Fruit fly (Drosophila melanogaster): Measurements from ENCODE around the gene CG15394.

The CG15394 gene

DNA sequence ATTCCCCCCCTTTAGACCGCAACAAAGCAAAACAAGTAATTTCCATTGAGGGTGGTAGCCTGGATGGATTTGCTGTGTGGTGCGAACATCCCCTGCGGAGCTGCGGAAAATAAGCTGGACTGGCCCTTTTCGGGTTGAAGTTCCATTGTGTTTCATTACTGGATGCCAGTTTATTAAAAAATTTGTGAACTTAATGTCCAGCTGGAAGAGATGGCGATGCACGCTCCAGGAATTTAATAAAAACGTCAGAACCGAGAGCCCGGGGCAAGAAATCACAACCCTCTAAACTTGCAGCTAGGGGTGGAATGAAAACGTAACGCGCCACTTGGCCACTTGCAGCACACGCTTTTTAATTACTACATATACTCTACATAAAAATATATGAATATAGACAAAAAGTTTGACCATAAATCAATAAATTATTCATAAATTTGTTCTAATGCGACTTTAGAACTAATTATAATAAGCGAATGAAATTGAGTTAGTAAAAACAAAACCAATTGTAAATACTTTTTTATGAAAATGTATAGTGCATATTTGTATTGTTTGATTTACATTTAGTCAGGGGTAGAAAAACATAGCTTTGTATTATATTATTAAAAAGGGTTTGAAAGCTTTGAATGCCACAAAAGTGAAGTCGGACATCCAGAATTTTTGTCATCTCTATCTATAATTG is 44.8 kb downstream of the CG15394 start:
- no peak for TF ChIP-seq CG11762 (GFP tag; optimal IDR thresholded peaks at IDR 0.05; ENCODE audit: insufficient read depth)
- no peak for TF ChIP-seq pdm3 (GFP tag; optimal IDR thresholded peaks at IDR 0.05)
- no peak for TF ChIP-seq CG8632 (GFP tag; optimal IDR thresholded peaks at IDR 0.05)
- TF ChIP-seq fkh (GFP tag; optimal IDR thresholded peaks at IDR 0.05) = no peak
- TF ChIP-seq CG3919 (GFP tag; optimal IDR thresholded peaks at IDR 0.05) = no peak
- TF ChIP-seq vri (GFP tag; optimal IDR thresholded peaks at IDR 0.05) = no peak

DNA sequence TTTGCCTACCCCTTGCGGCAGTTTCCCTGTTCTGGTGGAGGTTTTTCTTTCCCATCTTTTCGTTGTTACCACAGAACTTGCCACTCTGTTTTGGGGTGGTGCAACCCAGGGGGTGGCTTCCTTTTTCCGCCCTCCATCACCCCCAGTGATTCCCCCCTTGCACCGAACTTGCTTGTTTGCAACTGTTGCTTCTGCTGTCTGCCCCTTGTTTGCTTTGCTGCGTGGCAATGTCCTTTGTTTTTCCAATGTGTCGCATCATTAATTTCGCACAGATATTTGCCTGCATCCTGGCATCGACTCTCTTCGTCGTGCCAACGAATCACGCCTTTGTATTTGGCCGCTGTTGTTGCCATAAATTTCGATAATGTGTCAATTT is 45.3 kb downstream of the CG15394 start:
- TF ChIP-seq CG9139 (GFP tag; optimal IDR thresholded peaks at IDR 0.05) (no peak), CG10631 (GFP tag; optimal IDR thresholded peaks at IDR 0.05) (no peak), CG16779 (tag; optimal IDR thresholded peaks at IDR 0.05) (no peak), eg (GFP tag; IDR thresholded peaks at IDR 0.05) (no peak), CG8319 (GFP tag; optimal IDR thresholded peaks at IDR 0.05) (no peak), achi (GFP tag; optimal IDR thresholded peaks at IDR 0.05) (no peak), CG4318 (GFP tag; optimal IDR thresholded peaks at IDR 0.05) (no peak), CG8119 (GFP tag; IDR thresholded peaks at IDR 0.05) (no peak), Ets96B (tag; optimal IDR thresholded peaks at IDR 0.05) (no peak), fd85E (GFP tag; optimal IDR thresholded peaks at IDR 0.05) (no peak), Met (GFP tag; optimal IDR thresholded peaks at IDR 0.05) (no peak), vri (GFP tag; optimal IDR thresholded peaks at IDR 0.05) (no peak), ss (GFP tag; optimal IDR thresholded peaks at IDR 0.05) (no peak), Eip93F (GFP tag; optimal IDR thresholded peaks at IDR 0.05) (no peak), acj6 (GFP tag; optimal IDR thresholded peaks at IDR 0.05) (no peak), CG6854 (GFP tag; optimal IDR thresholded peaks at IDR 0.05) (no peak), Smox (GFP tag; optimal IDR thresholded peaks at IDR 0.05) (no peak), spab (GFP tag; optimal IDR thresholded peaks at IDR 0.05) (no peak)
